Worm (Caenorhabditis elegans): ENCODE results near the gene dvc-1.

DNA sequence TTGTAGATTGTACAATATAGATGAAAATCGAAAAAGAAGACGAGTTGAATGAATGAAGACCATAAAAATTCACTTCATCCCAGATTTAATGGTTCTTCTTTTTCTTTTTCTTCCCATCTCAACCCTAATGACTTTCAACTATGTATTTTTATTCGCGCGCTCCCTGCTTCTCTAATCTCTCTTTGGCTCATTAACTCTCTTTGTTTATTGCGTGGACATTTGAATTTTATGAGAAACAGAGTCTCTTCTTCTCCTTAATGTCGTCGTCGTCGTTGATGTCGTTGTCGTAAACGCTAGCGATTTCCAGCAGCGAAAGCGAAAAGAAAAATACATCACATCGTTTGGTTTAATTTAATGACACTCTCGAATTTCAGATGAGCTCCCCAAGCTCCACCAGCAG is 24.6 kb downstream of the dvc-1 start:
- TF ChIP-seq ama-1 (optimal IDR thresholded peaks at IDR 0.05) (no peak), scrt-1 (GFP tag; IDR thresholded peaks at IDR 0.05) (no peak), tbx-11 (GFP tag; IDR thresholded peaks at IDR 0.05) (no peak), ets-7 (tag; optimal IDR thresholded peaks at IDR 0.05) (no peak), ceh-13 (GFP tag; optimal IDR thresholded peaks at IDR 0.05) (no peak)

Data from whole organism, early embryonic.